Worm (Caenorhabditis elegans) whole organism, L4 larva: ENCODE data around the gene comt-4.
A peak's percentile ranks its signal among the peaks of the same experiment; 100 is the strongest.

Experiments used
- D1046.2 ChIP-seq: fragments of 200-800 bp; sonication (Bioruptor generic); IDR thresholded peaks from 2 replicates; pipeline ENCODE4 v1.3.6; 2022; ENCODE audit warnings: missing genetic modification characterization, missing compliant biosample characterization
- F10B5.3 ChIP-seq: sonication (generic microtip); optimal IDR thresholded peaks from 2 replicates; lab custom pipeline; 2016; ENCODE audit warnings: mild to moderate bottlenecking, missing genetic modification characterization, missing compliant biosample characterization
- F26F4.8 ChIP-seq: fragments of 200-800 bp; sonication (Bioruptor generic); conservative IDR thresholded peaks from 2 replicates; pipeline ENCODE4 v1.3.6; 2022; ENCODE audit warnings: missing genetic modification characterization, missing compliant biosample characterization
- F37D6.2 ChIP-seq: sonication (generic microtip); optimal IDR thresholded peaks from 2 replicates; lab custom pipeline; 2016; ENCODE audit warnings: mild to moderate bottlenecking, missing genetic modification characterization, missing compliant biosample characterization
- T20F7.1 ChIP-seq: fragments of 200-800 bp; sonication (Bioruptor generic); optimal IDR thresholded peaks from 2 replicates; lab custom pipeline; 2018; ENCODE audit warnings: mild to moderate bottlenecking, missing genetic modification characterization, missing compliant biosample characterization
- T26A8.4 ChIP-seq: fragments of 200-800 bp; sonication (Bioruptor generic); IDR thresholded peaks from 2 replicates; pipeline ENCODE4 v1.3.6; 2022; ENCODE audit warnings: missing genetic modification characterization, missing compliant biosample characterization
- Y5F2A.4 ChIP-seq: fragments of 200-800 bp; sonication (Bioruptor generic); optimal IDR thresholded peaks from 2 replicates; lab custom pipeline; 2018; ENCODE audit warnings: mild to moderate bottlenecking, missing genetic modification characterization, missing compliant biosample characterization
- aly-2 ChIP-seq: sonication (generic microtip); optimal IDR thresholded peaks from 2 replicates; lab custom pipeline; 2018; ENCODE audit warnings: missing biosample characterization, missing genetic modification characterization
- ama-1 ChIP-seq: fragments of 150-350 bp; optimal IDR thresholded peaks from 2 replicates; lab custom pipeline; 2014; ENCODE audit warnings: inconsistent platforms, mixed read lengths
- attf-4 ChIP-seq: sonication (generic microtip); optimal IDR thresholded peaks from 3 replicates; lab custom pipeline; 2017; ENCODE audit warnings: missing biosample characterization, missing genetic modification characterization
- ceh-28 ChIP-seq: fragments of 150-350 bp; optimal IDR thresholded peaks from 2 replicates; lab custom pipeline; 2014; ENCODE audit warnings: missing biosample characterization, missing genetic modification reagents, missing genetic modification characterization
- cey-2 ChIP-seq: sonication (generic microtip); optimal IDR thresholded peaks from 3 replicates; lab custom pipeline; 2017; ENCODE audit warnings: missing genetic modification characterization, mild to moderate bottlenecking, missing compliant biosample characterization, antibody characterized with exemption, borderline replicate concordance; ENCODE audit not compliant: insufficient read depth
- ctbp-1 ChIP-seq: fragments of 200-800 bp; sonication (Bioruptor generic); IDR thresholded peaks from 2 replicates; pipeline ENCODE4 v1.3.6; 2022; ENCODE audit warnings: missing genetic modification reagents, missing genetic modification characterization, missing compliant biosample characterization
- daf-19 ChIP-seq: fragments of 200-800 bp; sonication (Bioruptor generic); conservative IDR thresholded peaks from 2 replicates; pipeline ENCODE4 v1.3.6; 2022; ENCODE audit warnings: missing genetic modification characterization, missing compliant biosample characterization
- daf-8 ChIP-seq: fragments of 200-800 bp; sonication (Bioruptor generic); IDR thresholded peaks from 2 replicates; pipeline ENCODE4 v1.3.6; 2022; ENCODE audit warnings: missing genetic modification characterization, missing compliant biosample characterization
- dmd-8 ChIP-seq: fragments of 200-800 bp; sonication (Bioruptor generic); IDR thresholded peaks from 2 replicates; pipeline ENCODE4 v1.3.6; 2022; ENCODE audit warnings: missing genetic modification characterization, missing compliant biosample characterization
- dpl-1 ChIP-seq: fragments of 150-350 bp; optimal IDR thresholded peaks from 2 replicates; lab custom pipeline; 2014; ENCODE audit warnings: missing biosample characterization, missing genetic modification reagents, missing genetic modification characterization
- dve-1 ChIP-seq: sonication (generic microtip); optimal IDR thresholded peaks from 2 replicates; lab custom pipeline; 2017; ENCODE audit warnings: antibody characterized with exemption, mild to moderate bottlenecking, missing genetic modification characterization, missing compliant biosample characterization; ENCODE audit not compliant: insufficient read depth
- egl-43 ChIP-seq: fragments of 200-800 bp; sonication (Bioruptor generic); IDR thresholded peaks from 2 replicates; pipeline ENCODE4 v1.3.6; 2022; ENCODE audit warnings: missing genetic modification reagents, missing genetic modification characterization, missing compliant biosample characterization
- fkh-10 ChIP-seq: fragments of 150-350 bp; optimal IDR thresholded peaks from 2 replicates; lab custom pipeline; 2014; ENCODE audit warnings: missing biosample characterization, missing genetic modification reagents, missing genetic modification characterization
- gei-8 ChIP-seq: fragments of 200-800 bp; sonication (Bioruptor generic); optimal IDR thresholded peaks from 2 replicates; lab custom pipeline; 2018; ENCODE audit warnings: mild to moderate bottlenecking, missing genetic modification characterization, missing compliant biosample characterization
- lim-7 ChIP-seq: fragments of 200-800 bp; sonication (Bioruptor generic); IDR thresholded peaks from 2 replicates; pipeline ENCODE4 v1.3.6; 2022; ENCODE audit warnings: missing genetic modification characterization, missing compliant biosample characterization
- lin-15B ChIP-seq: fragments of 150-350 bp; sonication (generic microtip); optimal IDR thresholded peaks from 3 replicates; lab custom pipeline; 2014; ENCODE audit warnings: missing biosample characterization, missing genetic modification characterization
- lin-29 ChIP-seq: fragments of 200-800 bp; sonication (Bioruptor generic); IDR thresholded peaks from 2 replicates; pipeline ENCODE4 v1.3.6; 2022; ENCODE audit warnings: missing genetic modification reagents, missing genetic modification characterization, missing compliant biosample characterization
- lin-39 ChIP-seq: fragments of 150-350 bp; optimal IDR thresholded peaks from 2 replicates; lab custom pipeline; 2014; ENCODE audit warnings: missing biosample characterization, missing genetic modification reagents, missing genetic modification characterization
- madf-5 ChIP-seq, 2 experiments: fragments of 200-800 bp; sonication (Bioruptor generic); IDR thresholded peaks; 2 replicates each; pipeline ENCODE4 v1.3.6; 2022; ENCODE audit warnings: missing compliant biosample characterization in 2 of 2, missing genetic modification characterization in 2 of 2
- madf-9 ChIP-seq: fragments of 200-800 bp; sonication (Bioruptor generic); conservative IDR thresholded peaks from 2 replicates; pipeline ENCODE4 v1.3.6; 2022; ENCODE audit warnings: missing genetic modification reagents, missing genetic modification characterization, missing compliant biosample characterization
- mep-1 ChIP-seq: fragments of 150-350 bp; sonication (generic microtip); optimal IDR thresholded peaks from 3 replicates; lab custom pipeline; 2014; ENCODE audit warnings: missing biosample characterization, missing genetic modification characterization
- mxl-2 ChIP-seq: fragments of 200-800 bp; sonication (Bioruptor generic); conservative IDR thresholded peaks from 2 replicates; pipeline ENCODE4 v1.3.6; 2022; ENCODE audit warnings: missing genetic modification reagents, missing genetic modification characterization, missing compliant biosample characterization
- nhr-10 ChIP-seq: fragments of 150-350 bp; optimal IDR thresholded peaks from 2 replicates; lab custom pipeline; 2014; ENCODE audit warnings: missing biosample characterization, missing genetic modification characterization
- nhr-111 ChIP-seq: fragments of 200-800 bp; sonication (Bioruptor generic); optimal IDR thresholded peaks from 2 replicates; lab custom pipeline; 2018; ENCODE audit warnings: mild to moderate bottlenecking, missing genetic modification characterization, missing compliant biosample characterization
- nhr-28 ChIP-seq: fragments of 150-350 bp; optimal IDR thresholded peaks from 2 replicates; lab custom pipeline; 2014; ENCODE audit warnings: missing biosample characterization, missing genetic modification characterization
- nhr-48 ChIP-seq: sonication (generic microtip); optimal IDR thresholded peaks from 2 replicates; lab custom pipeline; 2016; ENCODE audit warnings: mild to moderate bottlenecking, missing genetic modification characterization, missing compliant biosample characterization
- pha-4 ChIP-seq, 2 experiments: fragments of 150-350 bp in 1 of 2; fragments of 200-800 bp in 1 of 2; sonication (Bioruptor generic) in 1 of 2; IDR thresholded peaks in 1 of 2; optimal IDR thresholded peaks in 1 of 2; 2 replicates each; pipeline versions ENCODE4 v1.3.6 to Lab custom; 2014 to 2022; ENCODE audit warnings: missing genetic modification characterization in 2 of 2, missing genetic modification reagents in 2 of 2, missing biosample characterization in 1 of 2, missing compliant biosample characterization in 1 of 2
- pqm-1 ChIP-seq: sonication (generic microtip); optimal IDR thresholded peaks from 2 replicates; lab custom pipeline; 2017; ENCODE audit warnings: missing biosample characterization, missing genetic modification characterization
- sdz-12 ChIP-seq: fragments of 200-800 bp; sonication (Bioruptor generic); optimal IDR thresholded peaks from 2 replicates; lab custom pipeline; 2018; ENCODE audit warnings: mild to moderate bottlenecking, missing genetic modification characterization, missing compliant biosample characterization
- skn-1 ChIP-seq: fragments of 150-350 bp; optimal IDR thresholded peaks from 2 replicates; lab custom pipeline; 2014; ENCODE audit warnings: missing biosample characterization, missing genetic modification characterization
- spr-1 ChIP-seq: sonication (generic microtip); optimal IDR thresholded peaks from 2 replicates; lab custom pipeline; 2016; ENCODE audit warnings: mild to moderate bottlenecking, missing genetic modification characterization, missing compliant biosample characterization
- spr-3 ChIP-seq: fragments of 200-800 bp; sonication (Bioruptor generic); optimal IDR thresholded peaks from 2 replicates; lab custom pipeline; 2018; ENCODE audit warnings: mild to moderate bottlenecking, missing genetic modification characterization, missing compliant biosample characterization
- tag-97 ChIP-seq: fragments of 200-800 bp; sonication (Bioruptor generic); IDR thresholded peaks from 2 replicates; pipeline ENCODE4 v1.3.6; 2022; ENCODE audit warnings: missing genetic modification characterization, missing compliant biosample characterization
- tra-1 ChIP-seq: fragments of 200-800 bp; sonication (Bioruptor generic); IDR thresholded peaks from 2 replicates; pipeline ENCODE4 v1.3.6; 2022; ENCODE audit warnings: missing genetic modification reagents, missing genetic modification characterization, missing compliant biosample characterization
- zfp-2 ChIP-seq: sonication (generic microtip); optimal IDR thresholded peaks from 2 replicates; lab custom pipeline; 2016; ENCODE audit warnings: mild to moderate bottlenecking, missing genetic modification characterization, missing compliant biosample characterization
- zip-2 ChIP-seq: fragments of 150-350 bp; optimal IDR thresholded peaks from 2 replicates; lab custom pipeline; 2014; ENCODE audit warnings: missing biosample characterization, missing genetic modification characterization

The comt-4 gene

ce11 chrV:2055765-2056504 is 6.0 kb upstream of the comt-4 start (continued):
- TF ChIP-seq zfp-2 (tag; lab: Kevin White, UChicago) (no peak), tag-97 (GFP tag; lab: Robert Waterston, UW) (no peak), egl-43 (GFP tag; lab: Robert Waterston, UW) (no peak), fkh-10 (GFP tag; lab: Kevin White, UChicago) (no peak)
- TF ChIP-seq, all 104 proteins: peak for 9

- peak; percentile 72 for TF ChIP-seq nhr-28 (tag; lab: Kevin White, UChicago)
- TF ChIP-seq dve-1 (tag; lab: Kevin White, UChicago) = peak; percentile 7
- no peak for TF ChIP-seq pqm-1 (tag; lab: Kevin White, UChicago)
Observed at ce11 chrV:2054254-2054653, 4.3 kb upstream of the comt-4 start.

- TF ChIP-seq sdz-12 (GFP tag; lab: Kevin White, UChicago) (no peak), F26F4.8 (no peak), ceh-28 (no peak), dmd-8 (GFP tag; lab: Robert Waterston, UW) (no peak), T20F7.1 (GFP tag; lab: Kevin White, UChicago) (no peak), F10B5.3 (tag; lab: Kevin White, UChicago) (no peak), skn-1 (tag; lab: Kevin White, UChicago) (no peak), mep-1 (no peak), spr-1 (no peak), daf-19 (no peak), lin-15B (tag; lab: Kevin White, UChicago) (no peak), nhr-10 (tag; lab: Kevin White, UChicago) (no peak), madf-5 (GFP tag; IDR thresholded peaks at IDR 0.05; lab: Robert Waterston, UW) (no peak), Y5F2A.4 (GFP tag; lab: Kevin White, UChicago) (no peak), dpl-1 (GFP tag; lab: Kevin White, UChicago) (no peak), zip-2 (tag; lab: Kevin White, UChicago) (no peak), attf-4 (tag; lab: Kevin White, UChicago) (no peak)
- TF ChIP-seq, all 104 proteins: peak for 0
Observed at ce11 chrV:2053509-2053908, 3.5 kb upstream of the comt-4 start, which contains the start of gene comt-5. Gene comt-5 (minus strand): TSS chrV:2053609.

ce11 chrV:2051507-2051906 is 1.5 kb upstream of the comt-4 start, which contains the start of gene Y40B10A.11:
Gene Y40B10A.11 (minus strand): TSS chrV:2051607.
- TF ChIP-seq gei-8 (no peak), ama-1 (lab: Kevin White, UChicago) (no peak), spr-3 (GFP tag; lab: Kevin White, UChicago) (no peak), madf-9 (no peak), tag-97 (GFP tag; lab: Robert Waterston, UW) (no peak), lin-29 (GFP tag; lab: Robert Waterston, UW) (no peak), D1046.2 (no peak), F37D6.2 (tag; lab: Kevin White, UChicago) (no peak), aly-2 (tag; lab: Kevin White, UChicago) (no peak), madf-5 (GFP tag; IDR thresholded peaks at IDR 0.05; lab: Robert Waterston, UW) (no peak), F26F4.8 (no peak), lin-39 (tag; lab: Kevin White, UChicago) (no peak)

- TF ChIP-seq nhr-48 (tag; lab: Kevin White, UChicago) (no peak), lim-7 (GFP tag; lab: Robert Waterston, UW) (no peak), tra-1 (GFP tag; lab: Robert Waterston, UW) (no peak), ctbp-1 (GFP tag; lab: Robert Waterston, UW) (no peak), daf-8 (GFP tag; lab: Robert Waterston, UW) (no peak), pha-4 (GFP tag; IDR thresholded peaks at IDR 0.05; lab: Robert Waterston, UW) (peak; percentile 62; the same call in 1 of the 2 replicates), pha-4 (tag; optimal IDR thresholded peaks at IDR 0.05; lab: Kevin White, UChicago) (no peak), zip-2 (tag; lab: Kevin White, UChicago) (no peak), T26A8.4 (GFP tag; lab: Robert Waterston, UW) (no peak), madf-9 (no peak), ama-1 (lab: Kevin White, UChicago) (no peak), nhr-111 (GFP tag; lab: Kevin White, UChicago) (no peak), lin-29 (GFP tag; lab: Robert Waterston, UW) (no peak), gei-8 (no peak), lin-15B (tag; lab: Kevin White, UChicago) (no peak), mxl-2 (GFP tag; lab: Robert Waterston, UW) (0 out of 2 replicates have a peak, but pooled peaks have one; percentile 19), cey-2 (tag; lab: Kevin White, UChicago) (no peak)
Observed at ce11 chrV:2050790-2051189, 805 bp upstream of the comt-4 start.
